Worm (Caenorhabditis elegans) whole organism, L4/young adult: Measurements from ENCODE around the gene rmh-2.

Experiments used
- dao-5 ChIP-seq: sonication (generic microtip); optimal IDR thresholded peaks from 2 replicates; lab custom pipeline; 2016; ENCODE audit warnings: missing genotype, missing genetic modification characterization, moderate library complexity, missing compliant biosample characterization
- him-1 ChIP-seq: sonication (generic microtip); optimal IDR thresholded peaks from 2 replicates; lab custom pipeline; 2016; ENCODE audit warnings: missing genotype, missing genetic modification reagents, missing genetic modification characterization, missing compliant biosample characterization

- TF ChIP-seq him-1 (no peak), dao-5 (tag; lab: Kevin White, UChicago) (no peak)
These were observed 21.8 kb upstream of the rmh-2 start, which contains the start of gene mam-5 for ce11 chrV:9952396-9952795.
